Worm (Caenorhabditis elegans): Measurements from ENCODE around the gene let-721.

let-721 gene

ce11 chrIII:6453665-6454064, 7.0 kb upstream of the let-721 start (continued):
- TF ChIP-seq fkh-10 (GFP tag; optimal IDR thresholded peaks at IDR 0.05) (peak; percentile 18), lsy-2 (tag; optimal IDR thresholded peaks at IDR 0.05) (peak; percentile 86 to 92)

ce11 chrIII:6452683-6453082, 6.0 kb upstream of the let-721 start:
- TF ChIP-seq lin-14 (GFP tag; optimal IDR thresholded peaks at IDR 0.05) (peak; percentile 16), nhr-71 (tag; optimal IDR thresholded peaks at IDR 0.05) (peak; percentile 19), Y116A8C.19 (tag; optimal IDR thresholded peaks at IDR 0.05; ENCODE audit: borderline replicate concordance) (no peak), ama-1 (optimal IDR thresholded peaks at IDR 0.05) (no peak), isw-1 (GFP tag; IDR thresholded peaks at IDR 0.05) (no peak), unc-98 (GFP tag; IDR thresholded peaks at IDR 0.05) (no peak), fkh-8 (tag; optimal IDR thresholded peaks at IDR 0.05) (no peak), irx-1 (tag; optimal IDR thresholded peaks at IDR 0.05) (no peak), nhr-11 (tag; optimal IDR thresholded peaks at IDR 0.05) (no peak), pag-3 (tag; optimal IDR thresholded peaks at IDR 0.05; ENCODE audit: borderline replicate concordance, insufficient read depth) (no peak), C34B4.2 (tag; optimal IDR thresholded peaks at IDR 0.05) (no peak), C04F5.9 (tag; optimal IDR thresholded peaks at IDR 0.05) (no peak), unc-30 (tag; optimal IDR thresholded peaks at IDR 0.05) (no peak), nhr-77 (tag; optimal IDR thresholded peaks at IDR 0.05) (no peak), nhr-47 (tag; optimal IDR thresholded peaks at IDR 0.05) (no peak), zip-4 (GFP tag; optimal IDR thresholded peaks at IDR 0.05) (no peak), sup-37 (GFP tag; optimal IDR thresholded peaks at IDR 0.05) (no peak), ceh-63 (GFP tag; optimal IDR thresholded peaks at IDR 0.05) (no peak), skn-1 (tag; optimal IDR thresholded peaks at IDR 0.05) (no peak), tlp-1 (tag; optimal IDR thresholded peaks at IDR 0.05) (no peak), ceh-8 (GFP tag; optimal IDR thresholded peaks at IDR 0.05) (no peak), C16A3.4 (tag; optimal IDR thresholded peaks at IDR 0.05) (no peak), grh-1 (GFP tag; IDR thresholded peaks at IDR 0.05) (no peak), ceh-82 (tag; optimal IDR thresholded peaks at IDR 0.05) (no peak), dsc-1 (tag; optimal IDR thresholded peaks at IDR 0.05) (no peak), tbx-2 (tag; optimal IDR thresholded peaks at IDR 0.05) (no peak), ces-1 (GFP tag; optimal IDR thresholded peaks at IDR 0.05) (no peak), xbp-1 (tag; optimal IDR thresholded peaks at IDR 0.05) (no peak), sox-4 (tag; optimal IDR thresholded peaks at IDR 0.05) (no peak), lsy-2 (tag; optimal IDR thresholded peaks at IDR 0.05) (peak in 1 of 2 experiments; percentile 31), snu-23 (GFP tag; optimal IDR thresholded peaks at IDR 0.05) (no peak), nhr-85 (tag) (no peak), nhr-12 (tag; optimal IDR thresholded peaks at IDR 0.05) (no peak), lin-35 (GFP tag; optimal IDR thresholded peaks at IDR 0.05) (peak; percentile 29 to 54), pax-3 (tag; optimal IDR thresholded peaks at IDR 0.05) (no peak), nhr-19 (GFP tag; conservative IDR thresholded peaks at IDR 0.05) (no peak), unc-86 (tag; optimal IDR thresholded peaks at IDR 0.05) (no peak), jun-1 (tag; optimal IDR thresholded peaks at IDR 0.05) (no peak), aly-2 (tag; optimal IDR thresholded peaks at IDR 0.05) (no peak), nhr-28 (tag; optimal IDR thresholded peaks at IDR 0.05) (no peak), fkh-10 (GFP tag; optimal IDR thresholded peaks at IDR 0.05) (no peak), dpl-1 (GFP tag; optimal IDR thresholded peaks at IDR 0.05) (peak; percentile 20 to 76 (median 64)), egl-27 (tag; optimal IDR thresholded peaks at IDR 0.05) (no peak), fkh-4 (tag; optimal IDR thresholded peaks at IDR 0.05; ENCODE audit: borderline replicate concordance) (no peak), unc-62 (GFP tag; optimal IDR thresholded peaks at IDR 0.05) (no peak), blmp-1 (tag; optimal IDR thresholded peaks at IDR 0.05) (peak; percentile 60), mep-1 (tag; optimal IDR thresholded peaks at IDR 0.05) (no peak), vab-15 (tag; optimal IDR thresholded peaks at IDR 0.05) (no peak), mab-9 (GFP tag; IDR thresholded peaks at IDR 0.05) (no peak), nhr-90 (tag; optimal IDR thresholded peaks at IDR 0.05; ENCODE audit: poor library complexity) (no peak), efl-1 (optimal IDR thresholded peaks at IDR 0.05) (peak; percentile 38 to 75), efl-1 (GFP tag; optimal IDR thresholded peaks at IDR 0.05 in 1 of 2) (peak; percentile 53 to 94)

All from whole organism, L1 larva.